Worm (Caenorhabditis elegans) whole organism, L1 larva: ENCODE results near the gene C07D10.5.

Source experiments
- aly-2 ChIP-seq: fragments of 150-350 bp; optimal IDR thresholded peaks from 2 replicates; lab custom pipeline; 2014; ENCODE audit warnings: missing biosample characterization, missing genetic modification characterization
- dpl-1 ChIP-seq, 3 experiments: fragments of 150-350 bp in 2 of 3; sonication (generic microtip) in 1 of 3; optimal IDR thresholded peaks; 2 replicates each; lab custom pipeline; 2014 to 2017; ENCODE audit warnings: missing biosample characterization in 3 of 3, missing genetic modification characterization in 3 of 3, missing genetic modification reagents in 3 of 3
- egl-27 ChIP-seq, 2 experiments: fragments of 150-350 bp in 1 of 2; sonication (generic microtip); optimal IDR thresholded peaks; 3 replicates each; lab custom pipeline; 2017 to 2018; ENCODE audit warnings: missing biosample characterization in 2 of 2, missing genetic modification characterization in 2 of 2, missing genetic modification reagents in 2 of 2
- ets-5 ChIP-seq: fragments of 200-800 bp; sonication (Bioruptor generic); IDR thresholded peaks from 2 replicates; pipeline ENCODE4 v1.3.6; 2022; ENCODE audit warnings: missing genetic modification characterization, missing compliant biosample characterization
- fos-1 ChIP-seq: fragments of 150-350 bp; optimal IDR thresholded peaks from 2 replicates; lab custom pipeline; 2014; ENCODE audit warnings: missing biosample characterization, missing genetic modification characterization
- nhr-77 ChIP-seq: fragments of 150-350 bp; optimal IDR thresholded peaks from 2 replicates; lab custom pipeline; 2014; ENCODE audit warnings: missing biosample characterization, missing genetic modification characterization

DNA sequence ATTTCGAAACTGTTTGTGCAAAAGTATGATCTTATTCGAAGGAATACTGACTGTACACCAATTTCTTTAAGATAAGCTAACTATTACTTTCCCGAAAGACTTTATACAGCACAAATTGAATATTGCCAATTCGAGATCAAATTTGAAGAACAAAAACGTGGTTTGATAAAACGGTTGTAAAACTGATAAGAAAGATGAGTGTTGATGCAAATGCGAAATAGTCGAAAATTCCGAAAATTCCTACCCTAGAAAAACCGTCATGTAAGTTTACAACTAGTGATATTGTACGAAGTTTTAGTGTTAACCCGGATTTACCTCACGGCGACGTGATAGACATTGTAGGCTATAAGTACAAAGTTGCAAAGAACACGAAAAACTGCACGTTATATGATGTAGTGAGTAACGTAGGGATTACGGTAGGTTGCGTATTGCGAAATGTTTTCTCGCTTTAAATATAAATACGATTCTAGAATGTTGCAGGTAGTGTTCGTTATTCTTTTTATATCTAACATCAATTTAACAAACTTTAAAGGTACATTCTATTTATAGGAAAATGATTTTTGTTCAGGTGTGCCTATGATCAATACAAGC, 39.5 kb downstream of the C07D10.5 start:
- TF ChIP-seq ets-5: no peak
- TF ChIP-seq aly-2 (tag; lab: Kevin White, UChicago): no peak
- TF ChIP-seq dpl-1 (GFP tag; optimal IDR thresholded peaks at IDR 0.05; lab: Kevin White, UChicago): no peak
- no peak for TF ChIP-seq fos-1 (tag; lab: Kevin White, UChicago)
- TF ChIP-seq nhr-77 (tag; lab: Kevin White, UChicago): no peak
- no peak for TF ChIP-seq egl-27 (tag; optimal IDR thresholded peaks at IDR 0.05; lab: Kevin White, UChicago)
